Worm (Caenorhabditis elegans) whole organism, late embryonic: Measurements from ENCODE around the gene fbxa-139.

Experiments
- C08G9.2 ChIP-seq: sonication (generic microtip); optimal IDR thresholded peaks from 2 replicates; lab custom pipeline; 2016; ENCODE audit warnings: mild to moderate bottlenecking, missing genetic modification characterization, moderate library complexity, missing compliant biosample characterization
- C38D4.7 ChIP-seq: fragments of 200-800 bp; sonication (Bioruptor generic); optimal IDR thresholded peaks from 2 replicates; lab custom pipeline; 2018; ENCODE audit warnings: mild to moderate bottlenecking, missing genetic modification characterization, moderate library complexity, missing compliant biosample characterization
- F13H6.1 ChIP-seq: sonication (generic microtip); optimal IDR thresholded peaks from 2 replicates; lab custom pipeline; 2016; ENCODE audit warnings: missing genetic modification characterization, missing compliant biosample characterization
- K09A11.1 ChIP-seq: sonication (generic microtip); optimal IDR thresholded peaks from 2 replicates; lab custom pipeline; 2017; ENCODE audit warnings: antibody characterized with exemption, mild to moderate bottlenecking, missing genetic modification characterization, missing compliant biosample characterization; ENCODE audit not compliant: insufficient read depth
- T23F11.4 ChIP-seq: fragments of 200-800 bp; sonication (Bioruptor generic); optimal IDR thresholded peaks from 2 replicates; lab custom pipeline; 2018; ENCODE audit warnings: mild to moderate bottlenecking, missing genetic modification characterization, missing compliant biosample characterization
- ahr-1 ChIP-seq: sonication (generic microtip); optimal IDR thresholded peaks from 2 replicates; lab custom pipeline; 2016; ENCODE audit warnings: missing genetic modification characterization, missing compliant biosample characterization
- ama-1 ChIP-seq: fragments of 150-350 bp; optimal IDR thresholded peaks from 2 replicates; lab custom pipeline; 2014
- ceh-14 ChIP-seq: sonication (generic microtip); optimal IDR thresholded peaks from 2 replicates; lab custom pipeline; 2016; ENCODE audit warnings: missing genotype, missing genetic modification characterization, missing compliant biosample characterization
- ceh-18 ChIP-seq: sonication (generic microtip); optimal IDR thresholded peaks from 2 replicates; lab custom pipeline; 2016; ENCODE audit warnings: missing genetic modification characterization, missing compliant biosample characterization
- ceh-19 ChIP-seq: fragments of 200-800 bp; sonication (Bioruptor generic); optimal IDR thresholded peaks from 2 replicates; lab custom pipeline; 2018; ENCODE audit warnings: mild to moderate bottlenecking, missing genetic modification characterization, missing compliant biosample characterization
- ceh-2 ChIP-seq: sonication (generic microtip); optimal IDR thresholded peaks from 2 replicates; lab custom pipeline; 2016; ENCODE audit warnings: missing genotype, missing genetic modification characterization, missing compliant biosample characterization
- ceh-22 ChIP-seq: sonication (generic microtip); optimal IDR thresholded peaks from 2 replicates; lab custom pipeline; 2017; ENCODE audit warnings: missing biosample characterization, missing genetic modification characterization
- ceh-24 ChIP-seq: sonication (generic microtip); optimal IDR thresholded peaks from 2 replicates; lab custom pipeline; 2016; ENCODE audit warnings: mild to moderate bottlenecking, missing genetic modification characterization, missing compliant biosample characterization
- ceh-30 ChIP-seq: fragments of 150-350 bp; optimal IDR thresholded peaks from 2 replicates; lab custom pipeline; 2014; ENCODE audit warnings: missing biosample characterization, missing genetic modification characterization
- ceh-31 ChIP-seq: sonication (generic microtip); optimal IDR thresholded peaks from 2 replicates; lab custom pipeline; 2016; ENCODE audit warnings: missing genetic modification characterization, missing compliant biosample characterization
- ceh-34 ChIP-seq: sonication (generic microtip); optimal IDR thresholded peaks from 2 replicates; lab custom pipeline; 2016; ENCODE audit warnings: mild to moderate bottlenecking, missing genetic modification characterization, missing compliant biosample characterization
- ceh-6 ChIP-seq: fragments of 200-800 bp; sonication (Bioruptor generic); optimal IDR thresholded peaks from 2 replicates; lab custom pipeline; 2018; ENCODE audit warnings: mild to moderate bottlenecking, missing genetic modification characterization, missing compliant biosample characterization
- ceh-9 ChIP-seq: sonication (generic microtip); optimal IDR thresholded peaks from 2 replicates; lab custom pipeline; 2016; ENCODE audit warnings: mild to moderate bottlenecking, missing genetic modification characterization, inconsistent platforms, missing compliant biosample characterization
- che-1 ChIP-seq: sonication (generic microtip); optimal IDR thresholded peaks from 2 replicates; lab custom pipeline; 2016; ENCODE audit warnings: mild to moderate bottlenecking, missing genetic modification characterization, missing compliant biosample characterization
- dmd-4 ChIP-seq: sonication (generic microtip); optimal IDR thresholded peaks from 2 replicates; lab custom pipeline; 2016; ENCODE audit warnings: borderline replicate concordance, missing genetic modification characterization, missing compliant biosample characterization
- dve-1 ChIP-seq: sonication (generic microtip); optimal IDR thresholded peaks from 2 replicates; lab custom pipeline; 2017; ENCODE audit warnings: antibody characterized with exemption, mild to moderate bottlenecking, missing genetic modification characterization, missing compliant biosample characterization
- elt-2 ChIP-seq: sonication (generic microtip); optimal IDR thresholded peaks from 2 replicates; lab custom pipeline; 2016; ENCODE audit warnings: missing genetic modification reagents, missing genetic modification characterization, missing compliant biosample characterization
- elt-4 ChIP-seq: sonication (generic microtip); optimal IDR thresholded peaks from 2 replicates; lab custom pipeline; 2016; ENCODE audit warnings: missing genetic modification characterization, missing compliant biosample characterization
- eyg-1 ChIP-seq: sonication (generic microtip); optimal IDR thresholded peaks from 2 replicates; lab custom pipeline; 2016; ENCODE audit warnings: missing genotype, missing genetic modification characterization, missing compliant biosample characterization
- fax-1 ChIP-seq: sonication (generic microtip); optimal IDR thresholded peaks from 2 replicates; lab custom pipeline; 2016; ENCODE audit warnings: missing genotype, missing genetic modification characterization, missing compliant biosample characterization
- fkh-6 ChIP-seq: sonication (generic microtip); optimal IDR thresholded peaks from 2 replicates; lab custom pipeline; 2016; ENCODE audit warnings: missing genetic modification characterization, missing compliant biosample characterization
- hlh-15 ChIP-seq: sonication (generic microtip); optimal IDR thresholded peaks from 2 replicates; lab custom pipeline; 2016; ENCODE audit warnings: missing genetic modification characterization, missing compliant biosample characterization
- hlh-30 ChIP-seq: sonication (generic microtip); optimal IDR thresholded peaks from 2 replicates; lab custom pipeline; 2017; ENCODE audit warnings: antibody characterized with exemption, missing genetic modification characterization, missing compliant biosample characterization; ENCODE audit not compliant: insufficient read depth
- hlh-8 ChIP-seq: sonication (generic microtip); optimal IDR thresholded peaks from 2 replicates; lab custom pipeline; 2016; ENCODE audit warnings: missing genotype, missing genetic modification characterization, missing compliant biosample characterization
- nhr-11 ChIP-seq: fragments of 150-350 bp; optimal IDR thresholded peaks from 2 replicates; lab custom pipeline; 2014; ENCODE audit warnings: missing biosample characterization, missing genetic modification characterization
- nhr-232 ChIP-seq: sonication (generic microtip); optimal IDR thresholded peaks from 2 replicates; lab custom pipeline; 2016; ENCODE audit warnings: missing genetic modification characterization, missing compliant biosample characterization
- npax-4 ChIP-seq: sonication (generic microtip); optimal IDR thresholded peaks from 2 replicates; lab custom pipeline; 2016; ENCODE audit warnings: missing genetic modification characterization, missing compliant biosample characterization
- pag-3 ChIP-seq: sonication (generic microtip); optimal IDR thresholded peaks from 2 replicates; lab custom pipeline; 2016; ENCODE audit warnings: missing compliant biosample characterization, missing genetic modification characterization, borderline replicate concordance
- pat-9 ChIP-seq: fragments of 200-800 bp; sonication (Bioruptor generic); optimal IDR thresholded peaks from 2 replicates; lab custom pipeline; 2018; ENCODE audit warnings: mild to moderate bottlenecking, missing genetic modification characterization, moderate library complexity, missing compliant biosample characterization
- pax-1 ChIP-seq: fragments of 150-350 bp; optimal IDR thresholded peaks from 2 replicates; lab custom pipeline; 2014; ENCODE audit warnings: missing biosample characterization, missing genetic modification characterization
- pha-2 ChIP-seq: sonication (generic microtip); optimal IDR thresholded peaks from 2 replicates; lab custom pipeline; 2017; ENCODE audit warnings: mild to moderate bottlenecking, missing genetic modification characterization, missing compliant biosample characterization
- pha-4 ChIP-seq: fragments of 150-350 bp; optimal IDR thresholded peaks from 2 replicates; lab custom pipeline; 2018; ENCODE audit warnings: missing biosample characterization, missing genetic modification reagents, missing genetic modification characterization
- pros-1 ChIP-seq: fragments of 150-350 bp; optimal IDR thresholded peaks from 2 replicates; lab custom pipeline; 2014; ENCODE audit warnings: missing biosample characterization, missing genetic modification reagents, missing genetic modification characterization
- ref-2 ChIP-seq: sonication (generic microtip); optimal IDR thresholded peaks from 2 replicates; lab custom pipeline; 2016; ENCODE audit warnings: missing genetic modification characterization, missing compliant biosample characterization
- rnt-1 ChIP-seq: sonication (generic microtip); optimal IDR thresholded peaks from 2 replicates; lab custom pipeline; 2016; ENCODE audit warnings: missing genetic modification characterization, missing compliant biosample characterization
- sdc-2 ChIP-seq: sonication (generic microtip); optimal IDR thresholded peaks from 2 replicates; lab custom pipeline; 2016; ENCODE audit warnings: missing genotype, missing genetic modification characterization, missing compliant biosample characterization
- sox-4 ChIP-seq: sonication (generic microtip); optimal IDR thresholded peaks from 2 replicates; lab custom pipeline; 2017; ENCODE audit warnings: mild to moderate bottlenecking, missing genetic modification characterization, inconsistent platforms, missing compliant biosample characterization
- tbx-2 ChIP-seq: sonication (generic microtip); optimal IDR thresholded peaks from 2 replicates; lab custom pipeline; 2016; ENCODE audit warnings: missing genetic modification characterization, missing compliant biosample characterization
- ttx-3 ChIP-seq: sonication (generic microtip); optimal IDR thresholded peaks from 2 replicates; lab custom pipeline; 2016; ENCODE audit warnings: missing genetic modification reagents, missing genetic modification characterization, missing compliant biosample characterization
- unc-55 ChIP-seq: sonication (generic microtip); optimal IDR thresholded peaks from 2 replicates; lab custom pipeline; 2017; ENCODE audit warnings: missing biosample characterization, missing genetic modification reagents, missing genetic modification characterization
- unc-86 ChIP-seq: sonication (generic microtip); optimal IDR thresholded peaks from 2 replicates; lab custom pipeline; 2016; ENCODE audit warnings: missing genetic modification characterization, missing compliant biosample characterization

The fbxa-139 gene

DNA sequence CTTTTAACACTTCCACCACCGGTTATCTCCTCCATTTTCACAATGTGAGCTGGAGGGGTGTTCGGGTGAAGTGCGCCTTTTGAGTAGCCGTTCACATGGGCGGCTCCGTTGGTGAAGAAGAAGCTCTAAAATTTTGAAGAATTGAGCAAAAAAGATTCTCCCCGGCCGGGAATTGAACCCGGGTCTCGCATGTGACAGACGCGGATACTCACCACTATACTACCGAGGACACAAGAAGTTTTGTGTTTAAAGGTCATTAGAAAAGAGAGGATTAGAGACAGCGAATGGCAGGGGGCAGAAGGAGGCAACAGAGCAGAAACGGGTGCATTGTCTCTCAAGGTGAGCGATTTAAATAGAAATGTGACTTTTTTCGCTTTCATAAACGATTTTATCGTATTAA, 42.8 kb downstream of the fbxa-139 start (continued):
- TF ChIP-seq fax-1 (tag; lab: Kevin White, UChicago) (peak; percentile 55), ceh-14 (peak; percentile 84), elt-4 (tag; lab: Kevin White, UChicago) (no peak), nhr-11 (tag; lab: Kevin White, UChicago) (no peak), hlh-8 (tag; lab: Kevin White, UChicago) (peak; percentile 55), ceh-19 (GFP tag; lab: Kevin White, UChicago) (peak; percentile 84), unc-86 (peak; percentile 73), che-1 (tag; lab: Kevin White, UChicago) (peak; percentile 80), sdc-2 (peak; percentile 79), tbx-2 (tag; lab: Kevin White, UChicago) (peak; percentile 73), K09A11.1 (tag; lab: Kevin White, UChicago) (peak; percentile 49), ceh-24 (tag; lab: Kevin White, UChicago) (peak; percentile 28), hlh-15 (peak; percentile 54), fkh-6 (tag; lab: Kevin White, UChicago) (peak; percentile 90), ceh-34 (tag; lab: Kevin White, UChicago) (peak; percentile 76), pax-1 (tag; lab: Kevin White, UChicago) (no peak), ahr-1 (tag; lab: Kevin White, UChicago) (peak; percentile 14), ceh-30 (tag; lab: Kevin White, UChicago) (peak; percentile 49), nhr-232 (peak; percentile 73), dve-1 (tag; lab: Kevin White, UChicago) (peak; percentile 47), ceh-6 (peak; percentile 78), eyg-1 (tag; lab: Kevin White, UChicago) (peak; percentile 71), C08G9.2 (tag; lab: Kevin White, UChicago) (peak; percentile 79), ama-1 (lab: Kevin White, UChicago) (no peak), elt-2 (tag; lab: Kevin White, UChicago) (peak; percentile 74), pag-3 (tag; lab: Kevin White, UChicago) (peak; percentile 17), ceh-2 (tag; lab: Kevin White, UChicago) (peak; percentile 79), ceh-31 (tag; lab: Kevin White, UChicago) (peak; percentile 71), rnt-1 (tag; lab: Kevin White, UChicago) (peak; percentile 79), ref-2 (tag; lab: Kevin White, UChicago) (peak; percentile 81), ceh-22 (tag; lab: Kevin White, UChicago) (no peak), sox-4 (tag; lab: Kevin White, UChicago) (peak; percentile 75), ceh-18 (tag; lab: Kevin White, UChicago) (peak; percentile 69), T23F11.4 (peak; percentile 79), ttx-3 (peak; percentile 70), unc-55 (GFP tag; lab: Kevin White, UChicago) (no peak), ceh-9 (tag; lab: Kevin White, UChicago) (peak; percentile 12), npax-4 (tag; lab: Kevin White, UChicago) (peak; percentile 68), pat-9 (tag; lab: Kevin White, UChicago) (peak; percentile 75), pha-4 (no peak), pha-2 (tag; lab: Kevin White, UChicago) (peak; percentile 84), dmd-4 (tag; lab: Kevin White, UChicago) (peak; percentile 74), F13H6.1 (tag; lab: Kevin White, UChicago) (peak; percentile 74), C38D4.7 (GFP tag; lab: Kevin White, UChicago) (peak; percentile 81), hlh-30 (peak; percentile 89), pros-1 (no peak)
